Worm (Caenorhabditis elegans) whole organism, late embryonic: ENCODE results near the gene F07C4.11.

Source experiments
- C38D4.7 ChIP-seq: fragments of 200-800 bp; sonication (Bioruptor generic); optimal IDR thresholded peaks from 2 replicates; lab custom pipeline; 2018; ENCODE audit warnings: mild to moderate bottlenecking, missing genetic modification characterization, moderate library complexity, missing compliant biosample characterization
- K09A11.1 ChIP-seq: sonication (generic microtip); optimal IDR thresholded peaks from 2 replicates; lab custom pipeline; 2017; ENCODE audit warnings: antibody characterized with exemption, mild to moderate bottlenecking, missing genetic modification characterization, missing compliant biosample characterization; ENCODE audit not compliant: insufficient read depth
- T23F11.4 ChIP-seq: fragments of 200-800 bp; sonication (Bioruptor generic); optimal IDR thresholded peaks from 2 replicates; lab custom pipeline; 2018; ENCODE audit warnings: mild to moderate bottlenecking, missing genetic modification characterization, missing compliant biosample characterization
- Y22D7AL.16 ChIP-seq: sonication (generic microtip); optimal IDR thresholded peaks from 2 replicates; lab custom pipeline; 2016; ENCODE audit warnings: missing genetic modification characterization, missing compliant biosample characterization
- ahr-1 ChIP-seq: sonication (generic microtip); optimal IDR thresholded peaks from 2 replicates; lab custom pipeline; 2016; ENCODE audit warnings: missing genetic modification characterization, missing compliant biosample characterization
- ama-1 ChIP-seq: fragments of 150-350 bp; optimal IDR thresholded peaks from 2 replicates; lab custom pipeline; 2014
- ceh-18 ChIP-seq: sonication (generic microtip); optimal IDR thresholded peaks from 2 replicates; lab custom pipeline; 2016; ENCODE audit warnings: missing genetic modification characterization, missing compliant biosample characterization
- ceh-22 ChIP-seq: sonication (generic microtip); optimal IDR thresholded peaks from 2 replicates; lab custom pipeline; 2017; ENCODE audit warnings: missing biosample characterization, missing genetic modification characterization
- ceh-24 ChIP-seq: sonication (generic microtip); optimal IDR thresholded peaks from 2 replicates; lab custom pipeline; 2016; ENCODE audit warnings: mild to moderate bottlenecking, missing genetic modification characterization, missing compliant biosample characterization
- ceh-31 ChIP-seq: sonication (generic microtip); optimal IDR thresholded peaks from 2 replicates; lab custom pipeline; 2016; ENCODE audit warnings: missing genetic modification characterization, missing compliant biosample characterization
- ceh-34 ChIP-seq: sonication (generic microtip); optimal IDR thresholded peaks from 2 replicates; lab custom pipeline; 2016; ENCODE audit warnings: mild to moderate bottlenecking, missing genetic modification characterization, missing compliant biosample characterization
- ceh-45 ChIP-seq: fragments of 200-800 bp; sonication (Bioruptor generic); IDR thresholded peaks from 2 replicates; pipeline ENCODE4 v1.3.6; 2022; ENCODE audit warnings: missing genetic modification reagents, missing genetic modification characterization, missing compliant biosample characterization
- ceh-48 ChIP-seq: sonication (generic microtip); optimal IDR thresholded peaks from 2 replicates; lab custom pipeline; 2016; ENCODE audit warnings: missing genetic modification characterization, inconsistent platforms, missing compliant biosample characterization
- ceh-6 ChIP-seq: fragments of 200-800 bp; sonication (Bioruptor generic); optimal IDR thresholded peaks from 2 replicates; lab custom pipeline; 2018; ENCODE audit warnings: mild to moderate bottlenecking, missing genetic modification characterization, missing compliant biosample characterization
- dmd-4 ChIP-seq: sonication (generic microtip); optimal IDR thresholded peaks from 2 replicates; lab custom pipeline; 2016; ENCODE audit warnings: borderline replicate concordance, missing genetic modification characterization, missing compliant biosample characterization
- dve-1 ChIP-seq: sonication (generic microtip); optimal IDR thresholded peaks from 2 replicates; lab custom pipeline; 2017; ENCODE audit warnings: antibody characterized with exemption, mild to moderate bottlenecking, missing genetic modification characterization, missing compliant biosample characterization
- ets-4 ChIP-seq: sonication (generic microtip); optimal IDR thresholded peaks from 2 replicates; lab custom pipeline; 2016; ENCODE audit warnings: missing genetic modification characterization, missing compliant biosample characterization
- eyg-1 ChIP-seq: sonication (generic microtip); optimal IDR thresholded peaks from 2 replicates; lab custom pipeline; 2016; ENCODE audit warnings: missing genotype, missing genetic modification characterization, missing compliant biosample characterization
- fax-1 ChIP-seq: sonication (generic microtip); optimal IDR thresholded peaks from 2 replicates; lab custom pipeline; 2016; ENCODE audit warnings: missing genotype, missing genetic modification characterization, missing compliant biosample characterization
- fkh-10 ChIP-seq: fragments of 150-350 bp; optimal IDR thresholded peaks from 2 replicates; lab custom pipeline; 2014; ENCODE audit warnings: missing biosample characterization, missing genetic modification reagents, missing genetic modification characterization
- fkh-6 ChIP-seq: sonication (generic microtip); optimal IDR thresholded peaks from 2 replicates; lab custom pipeline; 2016; ENCODE audit warnings: missing genetic modification characterization, missing compliant biosample characterization
- hlh-15 ChIP-seq: sonication (generic microtip); optimal IDR thresholded peaks from 2 replicates; lab custom pipeline; 2016; ENCODE audit warnings: missing genetic modification characterization, missing compliant biosample characterization
- hlh-6 ChIP-seq: sonication (generic microtip); optimal IDR thresholded peaks from 2 replicates; lab custom pipeline; 2016; ENCODE audit warnings: missing genotype, missing genetic modification characterization, missing compliant biosample characterization
- lim-6 ChIP-seq: sonication (generic microtip); optimal IDR thresholded peaks from 2 replicates; lab custom pipeline; 2016; ENCODE audit warnings: missing genetic modification characterization, missing compliant biosample characterization
- lin-11 ChIP-seq: fragments of 200-800 bp; sonication (Bioruptor generic); optimal IDR thresholded peaks from 2 replicates; lab custom pipeline; 2018; ENCODE audit warnings: mild to moderate bottlenecking, missing genetic modification characterization, missing compliant biosample characterization
- madf-2 ChIP-seq: sonication (generic microtip); optimal IDR thresholded peaks from 2 replicates; lab custom pipeline; 2017; ENCODE audit warnings: missing genetic modification characterization, missing compliant biosample characterization
- mec-3 ChIP-seq: sonication (generic microtip); optimal IDR thresholded peaks from 2 replicates; lab custom pipeline; 2016; ENCODE audit warnings: borderline replicate concordance, missing genetic modification characterization, missing compliant biosample characterization
- nfya-1 ChIP-seq: sonication (generic microtip); optimal IDR thresholded peaks from 2 replicates; lab custom pipeline; 2017; ENCODE audit warnings: missing genetic modification characterization, mild to moderate bottlenecking, missing compliant biosample characterization, antibody characterized with exemption, moderate library complexity
- nhr-11 ChIP-seq: fragments of 150-350 bp; optimal IDR thresholded peaks from 2 replicates; lab custom pipeline; 2014; ENCODE audit warnings: missing biosample characterization, missing genetic modification characterization
- nhr-232 ChIP-seq: sonication (generic microtip); optimal IDR thresholded peaks from 2 replicates; lab custom pipeline; 2016; ENCODE audit warnings: missing genetic modification characterization, missing compliant biosample characterization
- odd-2 ChIP-seq: sonication (generic microtip); optimal IDR thresholded peaks from 2 replicates; lab custom pipeline; 2017; ENCODE audit warnings: antibody characterized with exemption, mild to moderate bottlenecking, missing genetic modification characterization, missing compliant biosample characterization
- pag-3 ChIP-seq: sonication (generic microtip); optimal IDR thresholded peaks from 2 replicates; lab custom pipeline; 2016; ENCODE audit warnings: missing compliant biosample characterization, missing genetic modification characterization, borderline replicate concordance
- rnt-1 ChIP-seq: sonication (generic microtip); optimal IDR thresholded peaks from 2 replicates; lab custom pipeline; 2016; ENCODE audit warnings: missing genetic modification characterization, missing compliant biosample characterization
- sox-2 ChIP-seq: fragments of 200-800 bp; sonication (Bioruptor generic); IDR thresholded peaks from 2 replicates; pipeline ENCODE4 v1.3.6; 2022; ENCODE audit warnings: missing genetic modification reagents, missing genetic modification characterization, missing compliant biosample characterization
- sox-4 ChIP-seq: sonication (generic microtip); optimal IDR thresholded peaks from 2 replicates; lab custom pipeline; 2017; ENCODE audit warnings: mild to moderate bottlenecking, missing genetic modification characterization, inconsistent platforms, missing compliant biosample characterization
- ttx-3 ChIP-seq: sonication (generic microtip); optimal IDR thresholded peaks from 2 replicates; lab custom pipeline; 2016; ENCODE audit warnings: missing genetic modification reagents, missing genetic modification characterization, missing compliant biosample characterization
- unc-55 ChIP-seq: sonication (generic microtip); optimal IDR thresholded peaks from 2 replicates; lab custom pipeline; 2017; ENCODE audit warnings: missing biosample characterization, missing genetic modification reagents, missing genetic modification characterization
- unc-86 ChIP-seq: sonication (generic microtip); optimal IDR thresholded peaks from 2 replicates; lab custom pipeline; 2016; ENCODE audit warnings: missing genetic modification characterization, missing compliant biosample characterization
- zip-5 ChIP-seq: sonication (generic microtip); optimal IDR thresholded peaks from 2 replicates; lab custom pipeline; 2016; ENCODE audit warnings: missing genetic modification characterization, missing compliant biosample characterization
- ztf-16 ChIP-seq: sonication (generic microtip); optimal IDR thresholded peaks from 2 replicates; lab custom pipeline; 2017; ENCODE audit warnings: missing genetic modification characterization, missing compliant biosample characterization

F07C4.11 gene

DNA sequence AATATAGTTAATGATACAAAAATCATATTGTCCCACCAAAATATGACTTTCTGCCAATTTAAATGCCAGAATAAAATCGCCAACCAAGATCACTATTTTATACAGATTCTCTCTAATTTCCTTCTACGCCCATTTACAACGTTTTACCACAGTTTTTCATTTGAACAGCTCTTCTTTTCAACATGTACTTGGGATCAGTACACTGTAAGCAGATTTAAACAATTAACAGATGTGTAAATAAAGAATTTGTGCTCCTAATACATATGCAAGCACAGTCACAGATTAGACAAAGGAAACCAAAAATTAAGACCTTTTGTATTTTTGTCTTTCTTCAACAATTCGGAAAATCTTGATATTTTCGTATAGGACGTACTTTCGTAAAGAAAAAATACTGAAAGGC, at the start of gene F07C4.11:
F07C4.11 (minus strand) TSS at position 101 of the 400 bp plus-strand sequence.
- no peak for TF ChIP-seq dve-1 (tag; lab: Kevin White, UChicago)
- TF ChIP-seq ceh-31 (tag; lab: Kevin White, UChicago), result no peak
- no peak for TF ChIP-seq unc-55
- no peak for TF ChIP-seq rnt-1 (tag; lab: Kevin White, UChicago)
- no peak for TF ChIP-seq sox-4 (tag; lab: Kevin White, UChicago)
- TF ChIP-seq hlh-15 (tag; lab: Kevin White, UChicago), result no peak
- TF ChIP-seq ceh-45 (GFP tag; lab: Robert Waterston, UW), result no peak
- TF ChIP-seq nfya-1, result no peak
- TF ChIP-seq eyg-1 (tag; lab: Kevin White, UChicago), result no peak
- TF ChIP-seq zip-5, result no peak
- no peak for TF ChIP-seq C38D4.7 (GFP tag; lab: Kevin White, UChicago)
- no peak for TF ChIP-seq fkh-10 (GFP tag; lab: Kevin White, UChicago)
- no peak for TF ChIP-seq T23F11.4 (GFP tag; lab: Kevin White, UChicago)
- TF ChIP-seq ceh-34, result no peak
- no peak for TF ChIP-seq lim-6
- TF ChIP-seq fax-1 (tag; lab: Kevin White, UChicago), result no peak
- no peak for TF ChIP-seq lin-11 (tag; lab: Kevin White, UChicago)
- TF ChIP-seq, all 69 proteins: peak for 0

- TF ChIP-seq pag-3 (tag; lab: Kevin White, UChicago) (no peak), sox-2 (GFP tag; lab: Robert Waterston, UW) (no peak), madf-2 (tag; lab: Kevin White, UChicago) (no peak), ahr-1 (no peak), odd-2 (tag; lab: Kevin White, UChicago) (no peak), zip-5 (no peak), ama-1 (lab: Kevin White, UChicago) (no peak), K09A11.1 (tag; lab: Kevin White, UChicago) (no peak), ceh-18 (no peak)
Measured at ce11 chrV:7690637-7691036, 47.3 kb upstream of the F07C4.11 start.

DNA sequence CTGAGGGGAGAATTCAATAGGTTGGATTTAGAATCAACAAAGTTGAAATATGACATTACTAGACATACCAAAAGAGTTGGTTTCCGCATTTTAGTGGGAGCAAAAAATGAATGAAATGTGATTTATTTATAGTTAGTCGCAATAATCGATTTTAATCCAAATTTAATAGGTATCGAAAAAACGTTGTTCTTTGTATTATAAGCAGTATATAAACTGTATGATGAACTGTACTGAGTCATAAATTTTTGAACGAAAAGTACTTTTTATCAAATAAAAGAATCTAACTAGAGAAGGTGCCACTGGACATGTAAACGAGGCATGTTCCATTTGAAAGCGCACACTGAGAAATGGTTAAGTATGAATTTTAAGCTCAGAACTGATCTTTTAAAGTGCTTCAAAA, 46.6 kb upstream of the F07C4.11 start, which contains the start of gene C12D5.9:
C12D5.9 (minus strand) TSS at position 101 of the 400 bp plus-strand sequence.
- no peak for TF ChIP-seq ceh-6
- no peak for TF ChIP-seq dmd-4 (tag; lab: Kevin White, UChicago)

- TF ChIP-seq ztf-16 (no peak), nhr-11 (tag; lab: Kevin White, UChicago) (no peak), ama-1 (lab: Kevin White, UChicago) (no peak), Y22D7AL.16 (no peak), ahr-1 (no peak), ttx-3 (tag; lab: Kevin White, UChicago) (no peak), mec-3 (tag; lab: Kevin White, UChicago) (no peak)
Measured at ce11 chrV:7686189-7686588, 42.9 kb upstream of the F07C4.11 start, which contains the start of the genes nhr-94 and nhr-152. TSS of gene nhr-94 (minus strand) at chrV:7686335. TSS of gene nhr-152 (plus strand) at chrV:7686350.

- TF ChIP-seq eyg-1 (tag; lab: Kevin White, UChicago) (no peak), ceh-24 (no peak), hlh-6 (tag; lab: Kevin White, UChicago) (no peak), fkh-6 (tag; lab: Kevin White, UChicago) (no peak), ceh-48 (tag; lab: Kevin White, UChicago) (no peak), unc-86 (tag; lab: Kevin White, UChicago) (no peak), odd-2 (tag; lab: Kevin White, UChicago) (no peak), ets-4 (tag; lab: Kevin White, UChicago) (no peak), madf-2 (tag; lab: Kevin White, UChicago) (no peak), unc-55 (no peak), ceh-22 (tag; lab: Kevin White, UChicago) (no peak), rnt-1 (tag; lab: Kevin White, UChicago) (no peak), nhr-232 (tag; lab: Kevin White, UChicago) (no peak), ahr-1 (no peak)
Measured at ce11 chrV:7683907-7684655, 40.8 kb upstream of the F07C4.11 start, which contains the start of gene sre-11. TSS of gene sre-11 (minus strand) at chrV:7683957.
